Worm (Caenorhabditis elegans): ENCODE results near the gene ZK262.9.

DNA sequence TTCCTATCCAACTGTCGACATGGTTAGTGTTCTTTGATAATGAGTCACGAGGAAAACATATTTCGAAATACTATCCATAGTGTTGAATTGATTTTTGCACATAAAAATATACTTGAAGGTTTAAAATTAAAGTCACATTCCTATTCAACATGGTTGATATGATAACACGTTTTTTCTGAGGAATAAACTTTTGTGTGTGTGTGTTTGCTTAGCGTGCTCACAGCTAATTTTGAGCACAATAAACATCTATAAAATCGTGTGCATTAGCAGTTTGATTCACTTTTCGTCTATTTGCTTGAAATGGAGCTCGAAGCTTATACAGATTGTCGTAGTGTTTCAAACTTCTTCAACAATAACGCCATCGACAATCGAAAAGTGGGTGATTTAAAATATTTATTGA lies 17.0 kb downstream of the ZK262.9 start, which contains the start of gene ZK228.10:
- no peak for TF ChIP-seq mel-28 (tag; optimal IDR thresholded peaks at IDR 0.05; ENCODE audit: borderline replicate concordance)
- TF ChIP-seq lin-40 (tag; optimal IDR thresholded peaks at IDR 0.05), result no peak
- no peak for TF ChIP-seq B0019.2 (GFP tag; conservative IDR thresholded peaks at IDR 0.05)
- no peak for TF ChIP-seq somi-1 (GFP tag; optimal IDR thresholded peaks at IDR 0.05)
- no peak for TF ChIP-seq attf-5 (GFP tag; optimal IDR thresholded peaks at IDR 0.05)
- no peak for TF ChIP-seq nfya-1 (tag; optimal IDR thresholded peaks at IDR 0.05; ENCODE audit: borderline replicate concordance, insufficient read depth)
- no peak for TF ChIP-seq hlh-12 (tag; optimal IDR thresholded peaks at IDR 0.05)

All from whole organism, young adult.